1 worm cellular context compared by ENCODE assay signal in the genomic region with DNA sequence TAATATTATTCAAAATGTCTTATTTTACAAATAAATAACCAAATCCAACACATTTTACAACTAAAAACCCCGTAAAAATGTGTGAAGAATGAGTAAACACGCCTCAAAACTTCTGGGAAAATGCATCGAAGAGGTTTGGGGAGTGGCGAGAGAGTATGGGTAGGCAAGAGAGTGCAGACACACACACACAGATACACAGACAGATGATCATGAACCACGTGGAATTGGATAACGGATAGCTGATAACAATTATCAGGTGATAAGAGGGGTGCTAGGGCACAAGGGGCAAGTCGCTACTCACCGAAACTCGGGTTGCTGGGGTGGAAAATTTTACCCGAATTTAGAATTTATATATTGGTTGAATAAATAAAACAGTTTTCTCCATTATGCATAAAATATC.
TF ChIP-seq lines count a peak whose summit lies in the region.

No protein-coding gene starts in this region.

TF ChIP-seq in whole organism, L1 larva, 84 proteins besides CTCF, POLR2A, EP300 and RAD21 (continued from another document):
- TF ChIP-seq Y116A8C.19 (tag; optimal IDR thresholded peaks at IDR 0.05; lab: Kevin White, UChicago; ENCODE audit: borderline replicate concordance) (no peak), nhr-19 (GFP tag; conservative IDR thresholded peaks at IDR 0.05; lab: Robert Waterston, UW) (peak; percentile 66), zag-1 (tag; optimal IDR thresholded peaks at IDR 0.05; lab: Kevin White, UChicago) (no peak), unc-130 (tag; optimal IDR thresholded peaks at IDR 0.05; lab: Kevin White, UChicago) (peak; percentile 80), nhr-77 (tag; optimal IDR thresholded peaks at IDR 0.05; lab: Kevin White, UChicago) (peak; percentile 24), nhr-76 (tag; optimal IDR thresholded peaks at IDR 0.05; lab: Kevin White, UChicago) (no peak), nhr-12 (tag; optimal IDR thresholded peaks at IDR 0.05; lab: Kevin White, UChicago) (no peak), sox-4 (tag; optimal IDR thresholded peaks at IDR 0.05; lab: Kevin White, UChicago) (no peak)
